Fruit fly (Drosophila melanogaster): ENCODE results near the gene CG14259.

CG14259 gene

DNA sequence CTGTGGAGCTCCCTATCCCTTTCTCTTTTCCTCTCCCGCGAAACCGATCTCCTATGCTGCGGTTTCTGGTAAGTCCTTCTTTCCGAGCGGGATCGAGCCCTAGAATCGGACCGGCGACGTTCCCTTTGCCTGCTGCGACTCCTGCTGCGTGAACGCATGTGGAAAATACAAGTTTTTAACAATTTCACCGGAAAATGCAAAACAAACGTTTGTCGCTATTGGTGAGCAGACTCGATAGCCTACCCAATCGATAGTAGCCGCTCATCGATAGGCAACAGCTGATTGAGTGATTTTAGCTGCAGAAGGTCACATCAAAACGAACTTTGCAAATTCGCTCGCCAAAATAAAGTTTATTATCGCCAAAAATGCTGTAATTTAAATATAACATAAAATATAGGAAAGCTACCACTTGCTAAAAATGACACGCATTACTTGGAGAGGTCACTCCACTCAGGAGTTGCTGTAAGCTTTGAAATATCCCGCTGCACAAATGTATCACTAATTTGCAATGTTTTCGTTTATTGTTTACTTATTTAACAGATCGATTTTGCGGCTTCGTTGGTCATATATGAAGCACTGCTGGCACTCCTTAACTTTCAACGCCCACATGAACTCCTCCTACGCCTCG is 22.2 kb downstream of the CG14259 start, which contains the start of the genes CG6066 and CG5880:
Gene CG6066 (minus strand): TSS at position 243 of the 628 bp plus-strand sequence.
Gene CG5880 (plus strand): TSS at position 281 of the 628 bp plus-strand sequence.
- TF ChIP-seq odd (GFP tag; optimal IDR thresholded peaks at IDR 0.05) (no peak), hbn (GFP tag; IDR thresholded peaks at IDR 0.05; ENCODE audit: partially characterized antibody) (peak; percentile 73), unc-4 (GFP tag; IDR thresholded peaks at IDR 0.05; ENCODE audit: partially characterized antibody) (peak; percentile 82), CG7963 (GFP tag; IDR thresholded peaks at IDR 0.05; ENCODE audit: partially characterized antibody) (peak; percentile 71), sd (tag; optimal IDR thresholded peaks at IDR 0.05) (no peak), CG14860 (GFP tag; IDR thresholded peaks at IDR 0.05; ENCODE audit: partially characterized antibody) (peak; percentile 72), trem (tag; optimal IDR thresholded peaks at IDR 0.05) (peak; percentile 37), Usf (GFP tag; optimal IDR thresholded peaks at IDR 0.05) (no peak), Fer1 (GFP tag; optimal IDR thresholded peaks at IDR 0.05) (no peak), slp2 (GFP tag; optimal IDR thresholded peaks at IDR 0.05) (no peak), amos (GFP tag; IDR thresholded peaks at IDR 0.05; ENCODE audit: partially characterized antibody) (peak; percentile 85), CG17385 (GFP tag; optimal IDR thresholded peaks at IDR 0.05) (no peak), crp (GFP tag; optimal IDR thresholded peaks at IDR 0.05) (peak; percentile 70 to 95), Lim3 (GFP tag; IDR thresholded peaks at IDR 0.05) (no peak), jing (GFP tag; optimal IDR thresholded peaks at IDR 0.05) (no peak), Pdp1 (GFP tag; optimal IDR thresholded peaks at IDR 0.05) (no peak), tna (GFP tag; IDR thresholded peaks at IDR 0.05; ENCODE audit: partially characterized antibody) (peak; percentile 65), Doc3 (GFP tag; IDR thresholded peaks at IDR 0.05; ENCODE audit: partially characterized antibody) (peak; percentile 79), sens (GFP tag) (peak; percentile 62), CG6654 (GFP tag; optimal IDR thresholded peaks at IDR 0.05) (no peak), nmo (GFP tag; optimal IDR thresholded peaks at IDR 0.05) (peak; percentile 9), CG17359 (tag; optimal IDR thresholded peaks at IDR 0.05) (no peak), hb (GFP tag; IDR thresholded peaks at IDR 0.05; ENCODE audit: partially characterized antibody) (peak; percentile 74; the same call in 1 of the 3 replicates), CG12219 (GFP tag; optimal IDR thresholded peaks at IDR 0.05) (no peak), Ets65A (GFP tag) (peak; percentile 87), Dref (GFP tag; IDR thresholded peaks at IDR 0.05) (peak; percentile 85), CG2678 (tag; optimal IDR thresholded peaks at IDR 0.05) (no peak), pfk (GFP tag; optimal IDR thresholded peaks at IDR 0.05) (no peak), esg (GFP tag; conservative IDR thresholded peaks at IDR 0.05) (no peak), hth (optimal IDR thresholded peaks at IDR 0.05) (no peak), CG3995 (GFP tag; optimal IDR thresholded peaks at IDR 0.05) (peak; percentile 22), CG10431 (GFP tag; optimal IDR thresholded peaks at IDR 0.05) (no peak), CG13424 (tag; optimal IDR thresholded peaks at IDR 0.05) (no peak), nerfin-2 (GFP tag; IDR thresholded peaks at IDR 0.05; ENCODE audit: partially characterized antibody) (peak; percentile 71), gfzf (GFP tag; optimal IDR thresholded peaks at IDR 0.05) (peak; percentile 47), MESR4 (GFP tag; optimal IDR thresholded peaks at IDR 0.05) (peak; percentile 63), CG4617 (GFP tag; optimal IDR thresholded peaks at IDR 0.05; ENCODE audit: borderline replicate concordance) (peak; percentile 67), Gug (GFP tag; IDR thresholded peaks at IDR 0.05) (no peak), Spps (tag; optimal IDR thresholded peaks at IDR 0.05) (no peak), pnt (GFP tag; optimal IDR thresholded peaks at IDR 0.05) (no peak), chinmo (GFP tag; IDR thresholded peaks at IDR 0.05; ENCODE audit: partially characterized antibody) (peak; percentile 79; the same call in 1 of the 4 replicates), Nf-YB (GFP tag; optimal IDR thresholded peaks at IDR 0.05) (peak; percentile 6), bcd (GFP tag; optimal IDR thresholded peaks at IDR 0.05) (no peak), HLH4C (GFP tag; IDR thresholded peaks at IDR 0.05; ENCODE audit: partially characterized antibody) (peak; percentile 87), CG15269 (tag; optimal IDR thresholded peaks at IDR 0.05) (no peak), CG9797 (GFP tag; optimal IDR thresholded peaks at IDR 0.05) (peak; percentile 80), MBD-R2 (GFP tag; IDR thresholded peaks at IDR 0.05) (peak; percentile 97), tin (GFP tag; optimal IDR thresholded peaks at IDR 0.05) (no peak)
